Fruit fly (Drosophila melanogaster) whole organism, embryonic: ENCODE data around the gene Cpr73D.

Experiments
- Ada2b ChIP-seq: fragments of 200-800 bp; sonication (Bioruptor generic); IDR thresholded peaks from 2 replicates; pipeline ENCODE4 v1.3.6; 2022; ENCODE audit warnings: missing biosample characterization, missing genetic modification characterization
- Atf3 ChIP-seq: fragments of 200-800 bp; sonication (Bioruptor generic); optimal IDR thresholded peaks from 3 replicates; lab custom pipeline; 2016; ENCODE audit warnings: missing biosample characterization, missing genetic modification characterization
- Bdp1 ChIP-seq: fragments of 200-800 bp; sonication (Bioruptor generic); optimal IDR thresholded peaks from 3 replicates; lab custom pipeline; 2016; ENCODE audit warnings: missing biosample characterization, missing genetic modification characterization
- C15 ChIP-seq: fragments of 200-800 bp; sonication (Bioruptor generic); IDR thresholded peaks from 3 replicates; pipeline ENCODE4 v1.3.6; 2022; ENCODE audit warnings: missing biosample characterization, missing genetic modification characterization
- CG10147 ChIP-seq: fragments of 200-800 bp; sonication (Bioruptor generic); optimal IDR thresholded peaks from 2 replicates; lab custom pipeline; 2019; ENCODE audit warnings: missing biosample characterization, mild to moderate bottlenecking, missing genetic modification characterization, moderate library complexity
- CG13123 ChIP-seq: fragments of 200-800 bp; sonication (Bioruptor generic); optimal IDR thresholded peaks from 2 replicates; lab custom pipeline; 2016; ENCODE audit warnings: missing biosample characterization, missing genetic modification characterization
- CG14965 ChIP-seq: fragments of 200-800 bp; sonication (Bioruptor generic); optimal IDR thresholded peaks from 2 replicates; lab custom pipeline; 2016; ENCODE audit warnings: missing biosample characterization, missing genetic modification characterization, borderline replicate concordance
- CG16863 ChIP-seq: fragments of 200-800 bp; sonication (Bioruptor generic); optimal IDR thresholded peaks from 3 replicates; lab custom pipeline; 2016; ENCODE audit warnings: missing biosample characterization, missing genetic modification characterization
- CG30403 ChIP-seq: fragments of 200-800 bp; sonication (Bioruptor generic); optimal IDR thresholded peaks from 3 replicates; lab custom pipeline; 2016; ENCODE audit warnings: missing biosample characterization, missing genetic modification characterization
- CG31441 ChIP-seq: fragments of 200-800 bp; sonication (Bioruptor generic); IDR thresholded peaks from 2 replicates; pipeline ENCODE4 v1.3.6; 2022; ENCODE audit warnings: missing biosample characterization, missing genetic modification characterization
- CG32532 ChIP-seq: fragments of 200-800 bp; sonication (Bioruptor generic); IDR thresholded peaks from 2 replicates; pipeline ENCODE4 v1.3.6; 2022; ENCODE audit warnings: missing biosample characterization, missing genetic modification characterization
- CG3726 ChIP-seq: fragments of 200-800 bp; sonication (Bioruptor generic); IDR thresholded peaks from 3 replicates; pipeline ENCODE4, ENCODE4 v1.3.6; 2022; ENCODE audit warnings: missing biosample characterization, missing genetic modification characterization
- CG3838 ChIP-seq: fragments of 200-800 bp; sonication (Bioruptor generic); optimal IDR thresholded peaks from 3 replicates; lab custom pipeline; 2016; ENCODE audit warnings: missing biosample characterization, missing genetic modification characterization
- CG3847 ChIP-seq: fragments of 200-800 bp; sonication (Bioruptor generic); IDR thresholded peaks from 2 replicates; pipeline ENCODE4 v1.3.6; 2022; ENCODE audit warnings: missing biosample characterization, missing genetic modification characterization
- CG4328 ChIP-seq: fragments of 200-800 bp; sonication (Bioruptor generic); optimal IDR thresholded peaks from 3 replicates; lab custom pipeline; 2017; ENCODE audit warnings: missing biosample characterization, missing genetic modification reagents, missing genetic modification characterization
- CG4360 ChIP-seq: fragments of 200-800 bp; sonication (Bioruptor generic); IDR thresholded peaks from 2 replicates; pipeline ENCODE4 v1.3.6; 2022; ENCODE audit warnings: missing biosample characterization, missing genetic modification characterization
- CG4854 ChIP-seq: fragments of 200-800 bp; sonication (Bioruptor generic); optimal IDR thresholded peaks from 2 replicates; lab custom pipeline; 2016; ENCODE audit warnings: missing biosample characterization, missing genetic modification characterization, inconsistent platforms
- CG5180 ChIP-seq: fragments of 200-800 bp; sonication (Bioruptor generic); optimal IDR thresholded peaks from 3 replicates; lab custom pipeline; 2017; ENCODE audit warnings: missing biosample characterization, missing genetic modification characterization, mild to moderate bottlenecking, moderate library complexity, missing genetic modification reagents
- CG5953 ChIP-seq: fragments of 200-800 bp; sonication (Bioruptor generic); IDR thresholded peaks from 2 replicates; pipeline ENCODE4 v1.3.6; 2022; ENCODE audit warnings: missing biosample characterization, missing genetic modification characterization
- CG6689 ChIP-seq: fragments of 200-800 bp; sonication (Bioruptor generic); IDR thresholded peaks from 2 replicates; pipeline ENCODE4 v1.3.6; 2022; ENCODE audit warnings: missing biosample characterization, missing genetic modification characterization
- CG7372 ChIP-seq: fragments of 200-800 bp; sonication (Bioruptor generic); IDR thresholded peaks from 2 replicates; pipeline ENCODE4 v1.3.6; 2022; ENCODE audit warnings: missing biosample characterization, missing genetic modification characterization
- CG8281 ChIP-seq: fragments of 200-800 bp; sonication (Bioruptor generic); optimal IDR thresholded peaks from 2 replicates; lab custom pipeline; 2018; ENCODE audit warnings: missing biosample characterization, mild to moderate bottlenecking, missing genetic modification characterization, moderate library complexity
- CG8388 ChIP-seq: fragments of 200-800 bp; sonication (Bioruptor generic); optimal IDR thresholded peaks from 2 replicates; lab custom pipeline; 2019; ENCODE audit warnings: missing biosample characterization, mild to moderate bottlenecking, missing genetic modification characterization, moderate library complexity
- CG8924 ChIP-seq: fragments of 200-800 bp; optimal IDR thresholded peaks from 3 replicates; lab custom pipeline; 2019; ENCODE audit warnings: missing biosample characterization, mild to moderate bottlenecking, missing genetic modification characterization, moderate library complexity
- Chrac-16 ChIP-seq: fragments of 200-800 bp; sonication (Bioruptor generic); optimal IDR thresholded peaks from 3 replicates; lab custom pipeline; 2016; ENCODE audit warnings: missing biosample characterization, missing genetic modification characterization
- Dad ChIP-seq: fragments of 200-800 bp; sonication (Bioruptor generic); optimal IDR thresholded peaks from 3 replicates; lab custom pipeline; 2016; ENCODE audit warnings: missing biosample characterization, missing genetic modification characterization
- Deaf1 ChIP-seq: fragments of 200-800 bp; optimal IDR thresholded peaks from 3 replicates; lab custom pipeline; 2019; ENCODE audit warnings: missing biosample characterization, mild to moderate bottlenecking, missing genetic modification characterization, moderate library complexity
- HLH4C ChIP-seq: fragments of 200-800 bp; sonication (Bioruptor generic); IDR thresholded peaks from 3 replicates; pipeline ENCODE4 v1.3.6; 2022; ENCODE audit warnings: missing biosample characterization, missing genetic modification characterization; ENCODE audit not compliant: partially characterized antibody
- MTF-1 ChIP-seq: fragments of 200-800 bp; sonication (Bioruptor generic); optimal IDR thresholded peaks from 2 replicates; lab custom pipeline; 2018; ENCODE audit warnings: missing biosample characterization, mild to moderate bottlenecking, missing genetic modification characterization, borderline replicate concordance
- Meics ChIP-seq: fragments of 200-800 bp; sonication (Bioruptor generic); optimal IDR thresholded peaks from 2 replicates; lab custom pipeline; 2017; ENCODE audit warnings: missing biosample characterization, mild to moderate bottlenecking, missing genetic modification characterization
- Scr ChIP-seq: fragments of 200-800 bp; sonication (Bioruptor generic); IDR thresholded peaks from 2 replicates; pipeline ENCODE4 v1.3.6; 2022; ENCODE audit warnings: missing biosample characterization, missing genetic modification characterization; ENCODE audit not compliant: partially characterized antibody
- ap ChIP-seq: fragments of 200-800 bp; sonication (Bioruptor generic); IDR thresholded peaks from 2 replicates; pipeline ENCODE4 v1.3.6; 2022; ENCODE audit warnings: missing biosample characterization, missing genetic modification characterization
- ase ChIP-seq: fragments of 200-800 bp; sonication (Bioruptor generic); IDR thresholded peaks from 3 replicates; pipeline ENCODE4 v1.3.6; 2022; ENCODE audit warnings: missing biosample characterization, missing genetic modification characterization
- bcd ChIP-seq: fragments of 200-800 bp; sonication (Bioruptor generic); optimal IDR thresholded peaks from 2 replicates; lab custom pipeline; 2017; ENCODE audit warnings: missing biosample characterization, mild to moderate bottlenecking, missing genetic modification characterization
- br ChIP-seq: fragments of >200 bp; optimal IDR thresholded peaks from 2 replicates; lab custom pipeline; 2017
- cad ChIP-seq: fragments of >200 bp; optimal IDR thresholded peaks from 2 replicates; lab custom pipeline; 2017; ENCODE audit warnings: missing biosample characterization, missing genetic modification characterization
- chm ChIP-seq: fragments of 200-800 bp; sonication (Bioruptor generic); IDR thresholded peaks from 2 replicates; pipeline ENCODE4 v1.3.6; 2022; ENCODE audit warnings: missing biosample characterization, missing genetic modification characterization
- dmrt11E ChIP-seq: fragments of 200-800 bp; sonication (Bioruptor generic); optimal IDR thresholded peaks from 3 replicates; lab custom pipeline; 2018; ENCODE audit warnings: missing biosample characterization, mild to moderate bottlenecking, missing genetic modification characterization, moderate library complexity
- en ChIP-seq: fragments of 200-800 bp; sonication (Bioruptor generic); optimal IDR thresholded peaks from 2 replicates; lab custom pipeline; 2016; ENCODE audit warnings: missing biosample characterization, missing genetic modification characterization
- esg ChIP-seq: fragments of 200-800 bp; sonication (Bioruptor generic); conservative IDR thresholded peaks from 2 replicates; pipeline ENCODE4 v1.3.6; 2022; ENCODE audit warnings: missing biosample characterization, missing genetic modification characterization
- gcm ChIP-seq: fragments of 200-800 bp; sonication (Bioruptor generic); optimal IDR thresholded peaks from 2 replicates; lab custom pipeline; 2019; ENCODE audit warnings: missing biosample characterization, mild to moderate bottlenecking, missing genetic modification characterization, moderate library complexity
- peb ChIP-seq: fragments of 200-800 bp; sonication (Bioruptor generic); IDR thresholded peaks from 2 replicates; pipeline ENCODE4 v1.3.6; 2022; ENCODE audit warnings: missing biosample characterization, missing genetic modification characterization
- pho ChIP-seq: fragments of 200-800 bp; sonication (Bioruptor generic); optimal IDR thresholded peaks from 2 replicates; lab custom pipeline; 2016; ENCODE audit warnings: missing biosample characterization, missing genetic modification characterization
- pros ChIP-seq: fragments of 200-800 bp; sonication (Bioruptor generic); optimal IDR thresholded peaks from 3 replicates; lab custom pipeline; 2019; ENCODE audit warnings: missing biosample characterization, mild to moderate bottlenecking, missing genetic modification characterization, moderate library complexity
- pzg ChIP-seq: fragments of 200-800 bp; sonication (Bioruptor generic); optimal IDR thresholded peaks from 3 replicates; lab custom pipeline; 2018; ENCODE audit warnings: missing biosample characterization, mild to moderate bottlenecking, missing genetic modification characterization, moderate library complexity
- sob ChIP-seq: fragments of 200-800 bp; sonication (Bioruptor generic); IDR thresholded peaks from 2 replicates; pipeline ENCODE4 v1.3.6; 2022; ENCODE audit warnings: missing biosample characterization, missing genetic modification characterization
- stwl ChIP-seq: fragments of 200-800 bp; sonication (Bioruptor generic); optimal IDR thresholded peaks from 3 replicates; lab custom pipeline; 2018; ENCODE audit warnings: missing biosample characterization, mild to moderate bottlenecking, missing genetic modification characterization, moderate library complexity
- toy ChIP-seq: fragments of 200-800 bp; sonication (Bioruptor generic); IDR thresholded peaks from 2 replicates; pipeline ENCODE4 v1.3.6; 2022; ENCODE audit warnings: missing biosample characterization, missing genetic modification characterization
- twi ChIP-seq: fragments of 200-800 bp; optimal IDR thresholded peaks from 2 replicates; lab custom pipeline; 2019; ENCODE audit warnings: missing biosample characterization, mild to moderate bottlenecking, missing genetic modification characterization, moderate library complexity
- unpg ChIP-seq: fragments of 200-800 bp; sonication (Bioruptor generic); optimal IDR thresholded peaks from 3 replicates; lab custom pipeline; 2018; ENCODE audit warnings: missing biosample characterization, mild to moderate bottlenecking, missing genetic modification characterization, moderate library complexity
- vfl ChIP-seq: fragments of 200-800 bp; sonication (Bioruptor generic); optimal IDR thresholded peaks from 2 replicates; lab custom pipeline; 2016; ENCODE audit warnings: missing biosample characterization, missing genetic modification characterization
- wor ChIP-seq: fragments of 200-800 bp; sonication (Bioruptor generic); IDR thresholded peaks from 2 replicates; pipeline ENCODE4 v1.3.6; 2022; ENCODE audit warnings: missing biosample characterization, missing genetic modification characterization

Gene Cpr73D

DNA sequence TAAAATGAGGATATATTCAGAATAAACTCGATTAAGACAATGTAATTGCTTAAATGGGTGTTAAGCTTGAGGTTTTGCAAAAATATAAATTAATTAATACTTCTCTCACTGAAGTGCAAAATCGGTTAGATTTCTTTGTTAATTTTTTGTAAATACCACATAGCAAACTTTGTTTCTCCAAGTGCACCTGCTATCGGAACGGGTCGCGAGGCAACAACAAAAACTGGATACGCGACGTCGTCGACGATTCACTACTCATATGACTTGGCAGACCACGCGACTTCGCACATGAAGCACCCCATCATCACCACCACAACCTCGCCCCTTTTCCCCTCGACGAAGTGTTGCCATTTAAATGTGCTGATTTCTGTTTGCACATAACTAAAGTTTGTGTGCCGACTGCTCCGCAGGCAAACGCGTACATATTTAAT lies 49.6 kb upstream of the Cpr73D start (continued):
- TF ChIP-seq CG7372 (GFP tag; lab: Robert Waterston, UW): 0 out of 2 replicates have a peak, but pooled peaks have one; percentile 5
- TF ChIP-seq pros: no peak
- TF ChIP-seq CG8388: no peak
- TF ChIP-seq CG6689 (GFP tag; lab: Robert Waterston, UW): peak; percentile 55
- TF ChIP-seq cad (GFP tag; lab: Kevin White, UChicago): no peak
- TF ChIP-seq gcm: no peak
- TF ChIP-seq Deaf1 (tag; lab: Kevin White, UChicago): no peak
- no peak for TF ChIP-seq CG5953
- TF ChIP-seq Meics (GFP tag; lab: Kevin White, UChicago): peak; percentile 53
- TF ChIP-seq CG14965 (GFP tag; lab: Kevin White, UChicago): no peak
- TF ChIP-seq CG32532: peak; percentile 72
- no peak for TF ChIP-seq br (lab: Kevin White, UChicago)
- no peak for TF ChIP-seq CG4360
- TF ChIP-seq HLH4C (GFP tag; lab: Robert Waterston, UW): no peak
- TF ChIP-seq vfl: no peak
- no peak for TF ChIP-seq pzg
- no peak for TF ChIP-seq CG8281 (tag; lab: Kevin White, UChicago)
- no peak for TF ChIP-seq wor (GFP tag; lab: Robert Waterston, UW)
- no peak for TF ChIP-seq MTF-1 (GFP tag; lab: Kevin White, UChicago)
- no peak for TF ChIP-seq pho (GFP tag; lab: Kevin White, UChicago)
- peak; percentile 47; the same call in 1 of the 2 replicates for TF ChIP-seq CG31441 (GFP tag; lab: Robert Waterston, UW)
- TF ChIP-seq C15: no peak
- no peak for TF ChIP-seq dmrt11E (tag; lab: Kevin White, UChicago)
- no peak for TF ChIP-seq CG4854 (GFP tag; lab: Kevin White, UChicago)
- no peak for TF ChIP-seq CG3847 (GFP tag; lab: Robert Waterston, UW)
- peak; percentile 10 for TF ChIP-seq CG8924 (tag; lab: Kevin White, UChicago)
- TF ChIP-seq Chrac-16 (GFP tag; lab: Kevin White, UChicago): no peak
- TF ChIP-seq peb: 0 out of 2 replicates have a peak, but pooled peaks have one; percentile 16
- TF ChIP-seq ap (GFP tag; lab: Robert Waterston, UW): no peak
- no peak for TF ChIP-seq Bdp1 (GFP tag; lab: Kevin White, UChicago)
- no peak for TF ChIP-seq CG3838 (GFP tag; lab: Kevin White, UChicago)
- no peak for TF ChIP-seq Dad
- TF ChIP-seq CG4328 (GFP tag; lab: Kevin White, UChicago): no peak
- 0 out of 2 replicates have a peak, but pooled peaks have one; percentile 30 for TF ChIP-seq Ada2b (GFP tag; lab: Robert Waterston, UW)
- no peak for TF ChIP-seq twi
- no peak for TF ChIP-seq Atf3 (GFP tag; lab: Kevin White, UChicago)
- no peak for TF ChIP-seq CG5180 (GFP tag; lab: Kevin White, UChicago)
- no peak for TF ChIP-seq CG13123
- TF ChIP-seq esg (GFP tag; lab: Robert Waterston, UW): peak; percentile 25; the same call in 1 of the 2 replicates
- TF ChIP-seq CG10147 (GFP tag; lab: Kevin White, UChicago): no peak
- no peak for TF ChIP-seq ase (GFP tag; lab: Robert Waterston, UW)
- peak; percentile 23 for TF ChIP-seq CG30403
- TF ChIP-seq toy (GFP tag; lab: Robert Waterston, UW): no peak
- TF ChIP-seq Scr (GFP tag; lab: Robert Waterston, UW): no peak
- TF ChIP-seq CG16863 (GFP tag; lab: Kevin White, UChicago): no peak
- no peak for TF ChIP-seq CG3726 (GFP tag; lab: Robert Waterston, UW)
- TF ChIP-seq sob: 0 out of 2 replicates have a peak, but pooled peaks have one; percentile 27
- TF ChIP-seq unpg: peak; percentile 42
- TF ChIP-seq chm: no peak
- no peak for TF ChIP-seq stwl (tag; lab: Kevin White, UChicago)
- no peak for TF ChIP-seq en (GFP tag; lab: Kevin White, UChicago)
- TF ChIP-seq bcd (GFP tag; lab: Kevin White, UChicago): peak; percentile 25
